Worm (Caenorhabditis elegans): Measurements from ENCODE around the gene C53D6.4.

- TF ChIP-seq ceh-82 (tag; optimal IDR thresholded peaks at IDR 0.05) (no peak), ceh-16 (tag; optimal IDR thresholded peaks at IDR 0.05) (no peak), fkh-10 (GFP tag; optimal IDR thresholded peaks at IDR 0.05) (no peak), ama-1 (optimal IDR thresholded peaks at IDR 0.05) (no peak)
Observed at ce11 chrIV:9000664-9001063, 20.1 kb downstream of the C53D6.4 start.

Data from whole organism, L3 larva.